Worm (Caenorhabditis elegans): ENCODE results near the gene F56B3.4.

The F56B3.4 gene

DNA sequence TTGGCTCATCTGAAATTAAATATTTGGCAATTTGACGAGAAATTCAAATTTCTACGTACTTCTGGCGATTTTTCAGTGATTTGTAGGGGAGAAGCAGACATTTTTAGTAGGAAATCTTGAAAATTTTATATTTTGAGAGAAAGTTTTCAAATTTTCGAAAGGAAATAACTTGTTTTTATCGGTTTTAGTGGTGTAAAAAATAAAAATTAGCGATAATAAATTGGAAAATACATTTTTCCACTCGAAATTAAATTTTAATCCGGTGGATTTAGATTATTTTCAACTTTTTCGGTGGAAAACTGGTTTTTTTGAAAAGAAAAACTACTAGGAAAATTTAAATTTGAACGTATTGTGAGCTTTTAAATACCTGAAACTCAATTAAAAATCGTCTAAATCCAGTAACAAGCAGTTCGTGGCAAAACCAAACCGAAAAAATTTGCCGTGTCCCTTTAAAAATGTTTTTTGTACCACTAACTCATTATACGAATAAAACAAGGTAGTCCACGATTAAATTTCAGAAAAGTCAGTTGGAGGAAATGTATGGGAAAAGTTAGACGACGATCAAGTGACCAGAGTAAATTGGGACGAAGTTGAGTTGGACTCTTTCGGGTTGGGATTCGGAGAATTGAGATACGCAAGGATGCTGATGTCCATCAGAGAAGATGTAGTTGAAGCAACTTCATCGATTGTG lies 37.9 kb upstream of the F56B3.4 start, which contains the start of the genes madf-1 and Y55F3BR.10:
TSS of gene madf-1 (minus strand) at position 101 of the 691 bp plus-strand sequence.
TSS of gene Y55F3BR.10 (plus strand) at position 641 of the 691 bp plus-strand sequence.
- TF ChIP-seq unc-62 (GFP tag; optimal IDR thresholded peaks at IDR 0.05), result no peak
- TF ChIP-seq nhr-2 (tag; optimal IDR thresholded peaks at IDR 0.05), result no peak
- no peak for TF ChIP-seq lin-13 (tag; optimal IDR thresholded peaks at IDR 0.05)
- TF ChIP-seq M03D4.4 (tag; optimal IDR thresholded peaks at IDR 0.05), result no peak
- TF ChIP-seq mab-5 (tag; optimal IDR thresholded peaks at IDR 0.05), result no peak
- TF ChIP-seq mls-2 (tag; optimal IDR thresholded peaks at IDR 0.05), result no peak
- TF ChIP-seq sptf-1 (tag; optimal IDR thresholded peaks at IDR 0.05), result no peak
- no peak for TF ChIP-seq ces-1 (GFP tag; optimal IDR thresholded peaks at IDR 0.05)
- TF ChIP-seq zip-8 (tag; optimal IDR thresholded peaks at IDR 0.05), result no peak
- no peak for TF ChIP-seq ceh-43 (GFP tag; optimal IDR thresholded peaks at IDR 0.05)
- no peak for TF ChIP-seq nhr-76 (tag; optimal IDR thresholded peaks at IDR 0.05)

DNA sequence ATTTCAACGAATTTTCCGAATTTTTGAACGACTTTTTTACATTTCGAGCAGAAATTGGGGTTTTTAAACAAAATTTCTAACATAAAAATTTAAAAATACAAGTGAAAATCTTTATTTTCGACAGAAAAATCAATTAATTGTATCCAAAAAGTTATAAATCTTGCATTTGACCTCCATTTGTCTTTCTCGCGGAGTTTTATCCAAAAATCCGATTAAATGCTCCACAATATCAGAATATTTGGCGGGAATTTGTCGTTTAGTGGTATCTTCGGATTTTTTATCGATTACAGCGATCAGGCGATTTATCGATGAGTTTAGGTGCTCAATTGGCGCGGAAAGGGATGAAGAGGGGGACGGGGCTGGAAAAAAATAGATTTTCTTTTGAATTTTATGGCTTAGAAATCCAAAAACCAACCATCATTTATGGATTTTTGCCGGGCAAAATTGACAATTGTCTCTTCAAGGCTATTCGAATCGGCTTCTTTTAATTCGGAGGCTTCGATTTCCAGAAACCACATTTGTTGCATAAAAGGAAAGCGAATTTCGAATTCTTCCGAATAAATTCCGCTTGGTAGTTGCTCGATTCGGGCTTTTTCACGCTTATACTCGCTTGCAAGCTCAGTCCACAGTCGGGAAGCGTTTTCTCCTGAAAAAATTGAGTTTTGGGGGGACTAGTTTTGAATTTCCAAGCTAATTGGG lies 36.3 kb upstream of the F56B3.4 start:
- TF ChIP-seq lsy-2 (tag; optimal IDR thresholded peaks at IDR 0.05), result no peak
- no peak for TF ChIP-seq hlh-1 (tag; optimal IDR thresholded peaks at IDR 0.05)
- TF ChIP-seq lin-32 (GFP tag; optimal IDR thresholded peaks at IDR 0.05), result no peak
- no peak for TF ChIP-seq mep-1 (tag; optimal IDR thresholded peaks at IDR 0.05)
- no peak for TF ChIP-seq nhr-76 (tag; optimal IDR thresholded peaks at IDR 0.05)
- TF ChIP-seq flh-1 (GFP tag; optimal IDR thresholded peaks at IDR 0.05), result no peak
- TF ChIP-seq unc-62 (GFP tag; optimal IDR thresholded peaks at IDR 0.05), result no peak
- TF ChIP-seq snpc-4 (tag; optimal IDR thresholded peaks at IDR 0.05), result no peak
- no peak for TF ChIP-seq blmp-1 (tag; optimal IDR thresholded peaks at IDR 0.05)
- no peak for TF ChIP-seq nhr-28 (tag; optimal IDR thresholded peaks at IDR 0.05)
- TF ChIP-seq sem-2 (GFP tag; optimal IDR thresholded peaks at IDR 0.05), result no peak

DNA sequence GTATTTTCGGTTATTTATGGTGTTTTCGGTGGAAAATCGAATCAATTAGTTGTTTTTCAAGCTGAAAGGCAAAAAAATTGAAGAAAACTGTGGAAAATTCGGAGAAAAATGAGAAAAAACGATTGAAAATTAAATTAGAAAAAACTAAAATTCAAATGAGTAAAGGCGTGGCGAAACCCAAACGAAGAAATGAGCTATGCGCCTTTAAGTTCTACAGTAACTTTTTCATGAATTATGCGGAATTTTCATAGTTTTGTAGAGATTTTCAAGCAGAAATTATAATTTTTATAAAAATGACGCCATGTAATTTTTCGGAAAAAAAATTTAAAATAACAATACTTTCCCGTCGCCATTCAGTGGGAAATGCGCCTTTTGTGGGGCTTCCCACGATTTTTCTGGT lies 35.6 kb upstream of the F56B3.4 start:
- TF ChIP-seq drap-1 (GFP tag; optimal IDR thresholded peaks at IDR 0.05) (no peak), unc-120 (tag; optimal IDR thresholded peaks at IDR 0.05; ENCODE audit: poor library complexity, severe bottlenecking) (no peak), flh-1 (GFP tag; optimal IDR thresholded peaks at IDR 0.05) (no peak), unc-39 (tag; optimal IDR thresholded peaks at IDR 0.05) (no peak), lin-32 (GFP tag; optimal IDR thresholded peaks at IDR 0.05) (no peak), nhr-12 (tag; optimal IDR thresholded peaks at IDR 0.05) (no peak), zip-8 (tag; optimal IDR thresholded peaks at IDR 0.05) (no peak), bed-3 (GFP tag; optimal IDR thresholded peaks at IDR 0.05) (no peak), ceh-39 (tag; optimal IDR thresholded peaks at IDR 0.05) (no peak), unc-62 (GFP tag; optimal IDR thresholded peaks at IDR 0.05) (no peak), ham-2 (GFP tag; optimal IDR thresholded peaks at IDR 0.05) (no peak), pha-4 (tag; optimal IDR thresholded peaks at IDR 0.05) (no peak), sem-2 (GFP tag; optimal IDR thresholded peaks at IDR 0.05) (no peak), M03D4.4 (tag; optimal IDR thresholded peaks at IDR 0.05) (no peak), lin-13 (tag; optimal IDR thresholded peaks at IDR 0.05) (no peak), ceh-83 (GFP tag; optimal IDR thresholded peaks at IDR 0.05) (no peak), mls-2 (tag; optimal IDR thresholded peaks at IDR 0.05) (no peak), hlh-1 (tag; optimal IDR thresholded peaks at IDR 0.05) (no peak), snpc-4 (tag; optimal IDR thresholded peaks at IDR 0.05) (no peak)

DNA sequence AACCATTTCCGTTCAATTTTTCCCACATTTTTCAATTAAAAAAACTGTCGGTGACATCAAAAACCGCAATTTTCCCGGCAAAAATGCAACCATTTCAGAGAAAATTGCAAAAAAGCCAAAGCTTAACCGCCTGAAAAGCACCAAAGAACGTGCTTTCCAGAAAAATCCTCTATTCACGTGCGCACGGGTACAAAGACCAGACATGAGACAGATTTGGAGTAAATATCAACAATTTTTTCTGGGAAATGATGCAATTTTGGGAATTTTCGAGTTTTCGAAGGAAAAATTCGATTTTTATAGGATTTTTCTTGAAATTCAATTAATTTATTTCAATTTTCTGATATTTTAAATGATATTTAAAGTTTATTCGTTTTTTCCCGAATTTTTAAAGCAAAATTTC lies 35.0 kb upstream of the F56B3.4 start:
- TF ChIP-seq M03D4.4 (tag; optimal IDR thresholded peaks at IDR 0.05) (no peak), nhr-76 (tag; optimal IDR thresholded peaks at IDR 0.05) (no peak), mab-5 (tag; optimal IDR thresholded peaks at IDR 0.05) (no peak), flh-1 (GFP tag; optimal IDR thresholded peaks at IDR 0.05) (no peak), lsy-2 (tag; optimal IDR thresholded peaks at IDR 0.05) (no peak), unc-62 (GFP tag; optimal IDR thresholded peaks at IDR 0.05) (no peak), hlh-1 (tag; optimal IDR thresholded peaks at IDR 0.05) (no peak), nhr-12 (tag; optimal IDR thresholded peaks at IDR 0.05) (no peak), nhr-28 (tag; optimal IDR thresholded peaks at IDR 0.05) (no peak), elt-1 (tag; optimal IDR thresholded peaks at IDR 0.05; ENCODE audit: borderline replicate concordance, insufficient read depth) (no peak), lin-13 (tag; optimal IDR thresholded peaks at IDR 0.05) (no peak), drap-1 (GFP tag; optimal IDR thresholded peaks at IDR 0.05) (no peak), ztf-11 (tag; optimal IDR thresholded peaks at IDR 0.05) (no peak), ceh-83 (GFP tag; optimal IDR thresholded peaks at IDR 0.05) (no peak), unc-39 (tag; optimal IDR thresholded peaks at IDR 0.05) (no peak)
